Worm (Caenorhabditis elegans): ENCODE data around the gene jud-4.

DNA sequence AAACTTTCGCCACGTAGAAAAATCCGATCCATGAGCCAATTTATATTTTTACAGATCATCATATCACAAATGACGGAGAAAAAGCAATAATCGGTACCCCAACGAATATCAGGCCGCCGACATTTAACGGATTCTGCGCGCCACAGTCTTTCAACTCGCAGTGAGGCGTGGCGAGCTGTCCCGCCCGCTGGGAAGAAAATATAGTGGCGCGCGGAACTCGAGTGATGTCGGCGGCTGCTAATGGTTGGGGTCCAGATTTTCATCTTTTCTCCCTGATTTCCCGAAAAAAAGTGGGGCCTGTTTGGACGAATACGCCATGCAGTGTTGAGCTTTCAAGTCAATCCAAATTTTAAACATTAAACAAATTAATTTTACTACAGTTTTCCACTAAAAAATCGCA lies 5.3 kb upstream of the jud-4 start:
- TF ChIP-seq him-1 (tag; optimal IDR thresholded peaks at IDR 0.05) = no peak
- no peak for TF ChIP-seq dao-5 (tag; optimal IDR thresholded peaks at IDR 0.05)
- no peak for TF ChIP-seq W03F9.2 (tag; optimal IDR thresholded peaks at IDR 0.05)

Data from whole organism, L4/young adult.